Worm (Caenorhabditis elegans): ENCODE results near the gene H01G02.1.

Gene H01G02.1

ce11 chrIV:11796818-11797217, 7.1 kb downstream of the H01G02.1 start:
- TF ChIP-seq lin-14 (GFP tag; optimal IDR thresholded peaks at IDR 0.05) (peak; percentile 13), blmp-1 (tag; optimal IDR thresholded peaks at IDR 0.05) (no peak), fkh-10 (GFP tag; optimal IDR thresholded peaks at IDR 0.05) (peak; percentile 75)

- no peak for TF ChIP-seq unc-62 (GFP tag; optimal IDR thresholded peaks at IDR 0.05)
- peak; percentile 54 for TF ChIP-seq lin-14 (GFP tag; optimal IDR thresholded peaks at IDR 0.05)
- peak; percentile 80 for TF ChIP-seq fkh-10 (GFP tag; optimal IDR thresholded peaks at IDR 0.05)
- TF ChIP-seq nhr-19 (GFP tag; conservative IDR thresholded peaks at IDR 0.05), result no peak
- no peak for TF ChIP-seq nhr-28 (tag; optimal IDR thresholded peaks at IDR 0.05)
- no peak for TF ChIP-seq snu-23 (GFP tag; optimal IDR thresholded peaks at IDR 0.05)
- no peak for TF ChIP-seq ztf-4 (tag; optimal IDR thresholded peaks at IDR 0.05)
- no peak for TF ChIP-seq nhr-90 (tag; optimal IDR thresholded peaks at IDR 0.05; ENCODE audit: poor library complexity)
These were observed 8.0 kb downstream of the H01G02.1 start for ce11 chrIV:11795964-11796363.

ce11 chrIV:11793170-11793569, 10.8 kb downstream of the H01G02.1 start:
- TF ChIP-seq unc-62 (GFP tag; optimal IDR thresholded peaks at IDR 0.05), result no peak
- no peak for TF ChIP-seq lin-35 (GFP tag; optimal IDR thresholded peaks at IDR 0.05)
- no peak for TF ChIP-seq fos-1 (tag; optimal IDR thresholded peaks at IDR 0.05)
- TF ChIP-seq unc-130 (tag; optimal IDR thresholded peaks at IDR 0.05), result no peak
- peak; percentile 29 for TF ChIP-seq unc-86 (tag; optimal IDR thresholded peaks at IDR 0.05)
- TF ChIP-seq fkh-8 (tag; optimal IDR thresholded peaks at IDR 0.05), result peak; percentile 11
- no peak for TF ChIP-seq nhr-237 (tag; optimal IDR thresholded peaks at IDR 0.05)
- no peak for TF ChIP-seq unc-98 (GFP tag; IDR thresholded peaks at IDR 0.05)
- TF ChIP-seq elt-3 (tag; optimal IDR thresholded peaks at IDR 0.05), result no peak
- TF ChIP-seq pax-3 (tag; optimal IDR thresholded peaks at IDR 0.05), result no peak
- TF ChIP-seq zag-1 (tag; optimal IDR thresholded peaks at IDR 0.05), result no peak
- TF ChIP-seq mep-1 (tag; optimal IDR thresholded peaks at IDR 0.05), result no peak
- no peak for TF ChIP-seq alr-1 (tag; optimal IDR thresholded peaks at IDR 0.05; ENCODE audit: borderline replicate concordance)
- peak; percentile 83 for TF ChIP-seq lin-14 (GFP tag; optimal IDR thresholded peaks at IDR 0.05)
- no peak for TF ChIP-seq ceh-90 (tag; optimal IDR thresholded peaks at IDR 0.05)
- TF ChIP-seq C04F5.9 (tag; optimal IDR thresholded peaks at IDR 0.05), result no peak
- no peak for TF ChIP-seq ces-1 (GFP tag; optimal IDR thresholded peaks at IDR 0.05)
- TF ChIP-seq ceh-88 (GFP tag; IDR thresholded peaks at IDR 0.05), result no peak
- TF ChIP-seq sptf-1 (tag; optimal IDR thresholded peaks at IDR 0.05), result no peak
- TF ChIP-seq sox-4 (tag; optimal IDR thresholded peaks at IDR 0.05), result no peak
- no peak for TF ChIP-seq efl-3 (GFP tag; optimal IDR thresholded peaks at IDR 0.05)
- no peak for TF ChIP-seq snu-23 (GFP tag; optimal IDR thresholded peaks at IDR 0.05)
- TF ChIP-seq unc-30 (tag; optimal IDR thresholded peaks at IDR 0.05), result no peak
- TF ChIP-seq tlp-1 (tag; optimal IDR thresholded peaks at IDR 0.05), result no peak
- no peak for TF ChIP-seq vab-15 (tag; optimal IDR thresholded peaks at IDR 0.05)
- TF ChIP-seq lsy-2 (tag; optimal IDR thresholded peaks at IDR 0.05), result peak in 1 of 2 experiments; percentile 2
- TF ChIP-seq ztf-11 (tag; optimal IDR thresholded peaks at IDR 0.05), result no peak
- TF ChIP-seq ceh-63 (GFP tag; optimal IDR thresholded peaks at IDR 0.05), result no peak
- TF ChIP-seq lin-39 (tag; optimal IDR thresholded peaks at IDR 0.05), result no peak
- no peak for TF ChIP-seq nhr-12 (tag; optimal IDR thresholded peaks at IDR 0.05)
- no peak for TF ChIP-seq mef-2 (tag; optimal IDR thresholded peaks at IDR 0.05)
- no peak for TF ChIP-seq pag-3 (tag; optimal IDR thresholded peaks at IDR 0.05; ENCODE audit: borderline replicate concordance, insufficient read depth)
- TF ChIP-seq mab-9 (GFP tag; IDR thresholded peaks at IDR 0.05), result no peak
- peak in 1 of 3 experiments; percentile 6 for TF ChIP-seq ceh-82 (tag; optimal IDR thresholded peaks at IDR 0.05)
- TF ChIP-seq hpl-2 (GFP tag; optimal IDR thresholded peaks at IDR 0.05), result no peak
- no peak for TF ChIP-seq irx-1 (tag; optimal IDR thresholded peaks at IDR 0.05)
- TF ChIP-seq aly-2 (tag; optimal IDR thresholded peaks at IDR 0.05), result no peak
- no peak for TF ChIP-seq lir-3 (tag; optimal IDR thresholded peaks at IDR 0.05; ENCODE audit: poor library complexity)
- no peak for TF ChIP-seq ama-1 (optimal IDR thresholded peaks at IDR 0.05)
- no peak for TF ChIP-seq nhr-19 (GFP tag; conservative IDR thresholded peaks at IDR 0.05)
- no peak for TF ChIP-seq nhr-84 (tag; optimal IDR thresholded peaks at IDR 0.05)
- TF ChIP-seq xbp-1 (tag; optimal IDR thresholded peaks at IDR 0.05), result no peak
- TF ChIP-seq C34B4.2 (tag; optimal IDR thresholded peaks at IDR 0.05), result no peak
- no peak for TF ChIP-seq lin-15B (tag; optimal IDR thresholded peaks at IDR 0.05)
- TF ChIP-seq egl-13 (tag; optimal IDR thresholded peaks at IDR 0.05), result no peak
